Fruit fly (Drosophila melanogaster): ENCODE data around the gene Dh31.

DNA sequence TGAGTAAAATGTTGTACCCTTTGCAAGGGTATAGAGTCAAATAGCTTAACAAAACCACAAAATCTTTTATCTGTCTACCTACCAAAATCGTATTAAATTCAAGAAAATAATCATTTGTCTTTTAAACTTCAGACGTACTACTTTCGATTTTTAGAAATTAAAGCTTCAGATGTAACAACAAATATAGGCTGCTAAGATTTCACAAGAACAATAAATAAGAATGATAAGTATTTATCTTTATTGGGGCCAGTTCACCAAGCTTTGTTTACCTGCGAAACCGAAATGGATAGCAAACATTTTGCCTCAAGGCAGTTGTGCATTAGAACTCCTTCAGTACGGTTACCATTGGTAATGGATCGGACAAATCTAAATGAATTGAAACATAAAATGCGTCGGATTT, 16.2 kb downstream of the Dh31 start, which contains the start of gene CG43400:
- TF ChIP-seq ttk (optimal IDR thresholded peaks at IDR 0.05) (no peak), h (optimal IDR thresholded peaks at IDR 0.05) (no peak), Sin3A (optimal IDR thresholded peaks at IDR 0.05) (no peak), psq (optimal IDR thresholded peaks at IDR 0.05) (no peak), insv (optimal IDR thresholded peaks at IDR 0.05) (no peak), Myc (optimal IDR thresholded peaks at IDR 0.05) (no peak)
